Worm (Caenorhabditis elegans): ENCODE results near the gene sams-1.

DNA sequence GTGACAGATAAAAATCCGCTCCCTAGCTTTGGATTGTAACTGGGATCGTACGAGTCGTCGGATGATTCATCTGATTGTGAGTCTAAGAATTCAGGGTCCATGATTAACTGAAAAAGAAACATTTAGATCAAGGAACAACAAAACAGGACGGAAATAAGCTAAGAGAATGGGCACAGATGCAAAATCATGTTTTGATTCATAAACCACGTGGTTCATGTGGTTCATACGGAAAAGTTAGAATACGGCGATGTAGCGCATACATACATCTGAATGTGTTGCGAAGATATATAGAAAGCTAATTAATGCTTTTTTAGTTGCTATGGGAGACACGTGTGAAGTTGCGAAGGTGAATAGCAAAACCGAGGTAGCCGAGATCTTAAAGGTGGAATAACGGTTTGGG is 23.8 kb upstream of the sams-1 start, which contains the start of gene F55G7.3:
- no peak for TF ChIP-seq ceh-18 (tag; optimal IDR thresholded peaks at IDR 0.05)
- TF ChIP-seq ceh-9 (tag; optimal IDR thresholded peaks at IDR 0.05), result no peak
- no peak for TF ChIP-seq hlh-8 (tag; optimal IDR thresholded peaks at IDR 0.05)
- no peak for TF ChIP-seq ama-1 (optimal IDR thresholded peaks at IDR 0.05)
- no peak for TF ChIP-seq fkh-10 (GFP tag; optimal IDR thresholded peaks at IDR 0.05)
- TF ChIP-seq nhr-11 (tag; optimal IDR thresholded peaks at IDR 0.05), result no peak
- TF ChIP-seq elt-4 (tag; optimal IDR thresholded peaks at IDR 0.05), result no peak
- no peak for TF ChIP-seq tbx-2 (tag; optimal IDR thresholded peaks at IDR 0.05)
- TF ChIP-seq ets-4 (tag; optimal IDR thresholded peaks at IDR 0.05), result no peak
- TF ChIP-seq ceh-34 (tag; optimal IDR thresholded peaks at IDR 0.05), result no peak
- no peak for TF ChIP-seq elt-2 (tag; optimal IDR thresholded peaks at IDR 0.05)
- TF ChIP-seq pha-2 (tag; optimal IDR thresholded peaks at IDR 0.05), result no peak

Data from whole organism, late embryonic.